Worm (Caenorhabditis elegans): ENCODE measurements around the gene unc-31.

Gene unc-31

ce11 chrIV:12771414-12771813 lies 2.3 kb upstream of the unc-31 start:
- TF ChIP-seq zfh-2 (GFP tag; conservative IDR thresholded peaks at IDR 0.05) (peak; percentile 97), sea-2 (GFP tag; IDR thresholded peaks at IDR 0.05) (no peak), K12H6.12 (tag; optimal IDR thresholded peaks at IDR 0.05) (peak; percentile 73), hrde-1 (tag; optimal IDR thresholded peaks at IDR 0.05; ENCODE audit: borderline replicate concordance) (no peak), Y95B8A.8 (GFP tag; IDR thresholded peaks at IDR 0.05) (no peak), ztf-25 (GFP tag; IDR thresholded peaks at IDR 0.05) (no peak), ceh-27 (GFP tag; optimal IDR thresholded peaks at IDR 0.05) (peak; percentile 51), B0336.3 (GFP tag; IDR thresholded peaks at IDR 0.05) (no peak), attf-3 (GFP tag; conservative IDR thresholded peaks at IDR 0.05) (0 out of 2 replicates have a peak, but pooled peaks have one; percentile 49), F37B4.10 (GFP tag; IDR thresholded peaks at IDR 0.05) (no peak), Y56A3A.18 (GFP tag; IDR thresholded peaks at IDR 0.05) (no peak), nhr-90 (tag; optimal IDR thresholded peaks at IDR 0.05) (no peak), nfya-2 (GFP tag; IDR thresholded peaks at IDR 0.05) (0 out of 2 replicates have a peak, but pooled peaks have one; percentile 4), egl-44 (GFP tag; IDR thresholded peaks at IDR 0.05) (no peak), pha-4 (tag; optimal IDR thresholded peaks at IDR 0.05) (no peak), F33H1.4 (GFP tag; IDR thresholded peaks at IDR 0.05) (no peak), ccch-3 (GFP tag; optimal IDR thresholded peaks at IDR 0.05) (no peak), mes-4 (tag; optimal IDR thresholded peaks at IDR 0.05) (no peak), nhr-80 (tag; optimal IDR thresholded peaks at IDR 0.05) (no peak), nhr-120 (GFP tag; IDR thresholded peaks at IDR 0.05) (no peak), B0035.1 (tag; optimal IDR thresholded peaks at IDR 0.05) (no peak), mcd-1 (GFP tag; IDR thresholded peaks at IDR 0.05) (peak; percentile 39), somi-1 (GFP tag; optimal IDR thresholded peaks at IDR 0.05) (peak; percentile 3), rcor-1 (GFP tag; IDR thresholded peaks at IDR 0.05) (no peak), aptf-3 (GFP tag; IDR thresholded peaks at IDR 0.05) (no peak), rpc-1 (optimal IDR thresholded peaks at IDR 0.05) (no peak), rpc-1 (tag; optimal IDR thresholded peaks at IDR 0.05) (no peak), him-1 (tag; optimal IDR thresholded peaks at IDR 0.05) (no peak), snpc-4 (GFP tag; optimal IDR thresholded peaks at IDR 0.05) (no peak), snpc-4 (tag; optimal IDR thresholded peaks at IDR 0.05) (peak in 1 of 4 experiments; percentile 22), cebp-1 (GFP tag; IDR thresholded peaks at IDR 0.05) (no peak), cebp-1 (tag; optimal IDR thresholded peaks at IDR 0.05) (peak; percentile 58), Y67H2A.10 (GFP tag; conservative IDR thresholded peaks at IDR 0.05) (no peak), F22D6.2 (tag; optimal IDR thresholded peaks at IDR 0.05) (no peak), T26A5.8 (tag; optimal IDR thresholded peaks at IDR 0.05) (no peak), madf-8 (GFP tag; conservative IDR thresholded peaks at IDR 0.05) (no peak), attf-6 (GFP tag; IDR thresholded peaks at IDR 0.05) (no peak), zim-3 (tag; optimal IDR thresholded peaks at IDR 0.05) (peak; percentile 24), madf-3 (GFP tag; IDR thresholded peaks at IDR 0.05) (no peak), lir-1 (GFP tag; conservative IDR thresholded peaks at IDR 0.05) (0 out of 2 replicates have a peak, but pooled peaks have one; percentile 42), ceh-58 (GFP tag; IDR thresholded peaks at IDR 0.05) (no peak), efl-1 (GFP tag; optimal IDR thresholded peaks at IDR 0.05) (no peak), attf-5 (GFP tag; optimal IDR thresholded peaks at IDR 0.05) (peak; percentile 5), ceh-91 (GFP tag; IDR thresholded peaks at IDR 0.05) (no peak), pbrm-1 (GFP tag; IDR thresholded peaks at IDR 0.05) (0 out of 2 replicates have a peak, but pooled peaks have one; percentile 57), nfyb-1 (GFP tag; IDR thresholded peaks at IDR 0.05) (no peak), B0019.2 (GFP tag; conservative IDR thresholded peaks at IDR 0.05) (no peak), chd-7 (tag; optimal IDR thresholded peaks at IDR 0.05) (peak; percentile 15), lag-1 (GFP tag; IDR thresholded peaks at IDR 0.05) (no peak), ztf-3 (GFP tag; optimal IDR thresholded peaks at IDR 0.05) (no peak), lsl-1 (GFP tag; optimal IDR thresholded peaks at IDR 0.05) (no peak)

Data from whole organism, young adult.